Worm (Caenorhabditis elegans) whole organism, L1 larva: ENCODE results near the gene M28.9.

Experiments used
- ceh-82 ChIP-seq, 3 experiments: fragments of 150-350 bp in 1 of 3; sonication (generic microtip) in 2 of 3; optimal IDR thresholded peaks; 2 replicates each; lab custom pipeline; 2014 to 2017; ENCODE audit warnings: missing biosample characterization in 3 of 3, missing genetic modification characterization in 3 of 3
- jun-1 ChIP-seq: fragments of 150-350 bp; optimal IDR thresholded peaks from 2 replicates; lab custom pipeline; 2014; ENCODE audit warnings: missing biosample characterization, missing genetic modification reagents, missing genetic modification characterization
- lin-15B ChIP-seq: fragments of 150-350 bp; sonication (generic microtip); optimal IDR thresholded peaks from 3 replicates; lab custom pipeline; 2014; ENCODE audit warnings: missing biosample characterization, missing genetic modification characterization
- lin-39 ChIP-seq: fragments of 150-350 bp; optimal IDR thresholded peaks from 2 replicates; lab custom pipeline; 2014; ENCODE audit warnings: missing biosample characterization, missing genetic modification reagents, missing genetic modification characterization
- nhr-11 ChIP-seq: fragments of 150-350 bp; optimal IDR thresholded peaks from 2 replicates; lab custom pipeline; 2014; ENCODE audit warnings: missing biosample characterization, missing genetic modification characterization
- skn-1 ChIP-seq: fragments of 150-350 bp; optimal IDR thresholded peaks from 2 replicates; lab custom pipeline; 2014; ENCODE audit warnings: missing biosample characterization, missing genetic modification characterization
- unc-62 ChIP-seq: fragments of 150-350 bp; optimal IDR thresholded peaks from 2 replicates; lab custom pipeline; 2014; ENCODE audit warnings: missing biosample characterization, missing genetic modification reagents, missing genetic modification characterization
- ztf-11 ChIP-seq, 2 experiments: sonication (generic microtip); optimal IDR thresholded peaks; 2 replicates each; lab custom pipeline; 2016 to 2017; ENCODE audit warnings: missing genetic modification characterization in 2 of 2, missing biosample characterization in 1 of 2, missing compliant biosample characterization in 1 of 2

DNA sequence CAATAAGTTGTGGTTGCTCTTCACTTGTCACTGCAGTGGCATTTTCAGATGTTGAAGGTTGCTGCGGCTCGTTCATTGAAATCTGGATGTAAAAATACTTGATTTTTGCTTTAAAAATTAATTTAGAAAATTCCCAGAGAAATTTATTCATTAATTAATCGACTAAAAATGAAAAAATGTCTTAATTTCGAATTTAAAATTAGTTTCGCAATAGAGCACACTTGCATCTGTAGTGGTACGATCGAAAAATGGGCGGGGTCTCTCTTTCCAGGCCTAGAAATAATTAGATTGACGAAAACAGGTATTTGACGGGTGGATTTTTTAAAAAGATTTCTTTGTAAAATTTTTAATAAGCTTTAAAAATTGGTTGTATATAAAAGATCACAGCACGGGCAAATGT is 23.5 kb downstream of the M28.9 start, which contains the start of gene D2089.8:
- TF ChIP-seq ceh-82 (tag; optimal IDR thresholded peaks at IDR 0.05; lab: Kevin White, UChicago) (no peak), lin-15B (tag; lab: Kevin White, UChicago) (no peak), lin-39 (tag; lab: Kevin White, UChicago) (no peak), jun-1 (tag; lab: Kevin White, UChicago) (no peak), skn-1 (no peak), unc-62 (GFP tag; lab: Kevin White, UChicago) (no peak), ztf-11 (tag; optimal IDR thresholded peaks at IDR 0.05; lab: Kevin White, UChicago) (no peak), nhr-11 (tag; lab: Kevin White, UChicago) (no peak)
